Worm (Caenorhabditis elegans): ENCODE measurements around the gene F28A10.13.

ce11 chrII:868240-868864 is 19.7 kb downstream of the F28A10.13 start, which contains the start of gene fbxc-51:
- TF ChIP-seq unc-39 (tag; optimal IDR thresholded peaks at IDR 0.05): no peak
- TF ChIP-seq ceh-28 (tag; optimal IDR thresholded peaks at IDR 0.05): no peak
- TF ChIP-seq pha-4 (tag; optimal IDR thresholded peaks at IDR 0.05): no peak
- no peak for TF ChIP-seq lin-39 (tag; optimal IDR thresholded peaks at IDR 0.05)
- no peak for TF ChIP-seq pqm-1 (tag; optimal IDR thresholded peaks at IDR 0.05)
- no peak for TF ChIP-seq nhr-237 (tag; optimal IDR thresholded peaks at IDR 0.05)
